Worm (Caenorhabditis elegans): Measurements from ENCODE around the gene Y49F6C.7.

The Y49F6C.7 gene

ce11 chrII:3347940-3348610 is 19.9 kb downstream of the Y49F6C.7 start, which contains the start of the genes F14D2.14 and bath-29 (continued):
- TF ChIP-seq F10E7.11 (tag; optimal IDR thresholded peaks at IDR 0.05) (no peak), egl-44 (GFP tag; IDR thresholded peaks at IDR 0.05) (no peak), snpc-4 (GFP tag; optimal IDR thresholded peaks at IDR 0.05) (no peak), snpc-4 (tag; optimal IDR thresholded peaks at IDR 0.05) (no peak), egrh-3 (GFP tag; IDR thresholded peaks at IDR 0.05) (no peak), lin-35 (GFP tag; optimal IDR thresholded peaks at IDR 0.05) (no peak), aptf-3 (GFP tag; IDR thresholded peaks at IDR 0.05) (no peak), snpc-1.3 (tag; optimal IDR thresholded peaks at IDR 0.05; ENCODE audit: insufficient read depth) (no peak), sdz-38 (tag; optimal IDR thresholded peaks at IDR 0.05) (no peak), F33H1.4 (GFP tag; IDR thresholded peaks at IDR 0.05) (no peak), tbp1 (GFP tag; optimal IDR thresholded peaks at IDR 0.05) (no peak), tlf-1 (GFP tag; optimal IDR thresholded peaks at IDR 0.05) (no peak), D2030.7 (GFP tag; IDR thresholded peaks at IDR 0.05) (peak; percentile 51), ztf-28 (GFP tag; IDR thresholded peaks at IDR 0.05) (no peak), hsf-1 (GFP tag; IDR thresholded peaks at IDR 0.05) (peak; percentile 90), F55B11.4 (tag; optimal IDR thresholded peaks at IDR 0.05; ENCODE audit: borderline replicate concordance, insufficient read depth) (no peak), nhr-80 (tag; optimal IDR thresholded peaks at IDR 0.05) (no peak), rpc-1 (optimal IDR thresholded peaks at IDR 0.05) (no peak), rpc-1 (tag; optimal IDR thresholded peaks at IDR 0.05) (no peak), lin-54 (GFP tag; optimal IDR thresholded peaks at IDR 0.05) (no peak), cebp-1 (GFP tag; IDR thresholded peaks at IDR 0.05) (no peak), cebp-1 (tag; optimal IDR thresholded peaks at IDR 0.05) (no peak), xnd-1 (tag; optimal IDR thresholded peaks at IDR 0.05) (peak; percentile 15), sptf-2 (GFP tag; optimal IDR thresholded peaks at IDR 0.05) (no peak), zfh-2 (GFP tag; conservative IDR thresholded peaks at IDR 0.05) (no peak), mcd-1 (GFP tag; IDR thresholded peaks at IDR 0.05) (0 out of 2 replicates have a peak, but pooled peaks have one; percentile 15), somi-1 (GFP tag; optimal IDR thresholded peaks at IDR 0.05) (no peak), ceh-27 (GFP tag; optimal IDR thresholded peaks at IDR 0.05) (no peak)

ce11 chrII:3346328-3346780 is 21.6 kb downstream of the Y49F6C.7 start, which contains the start of gene bath-30:
bath-30 (minus strand) TSS chrII:3346378.
- peak; percentile 52 for TF ChIP-seq madf-6 (GFP tag; IDR thresholded peaks at IDR 0.05)
- TF ChIP-seq repo-1 (tag; optimal IDR thresholded peaks at IDR 0.05) = no peak
- peak; percentile 81 for TF ChIP-seq lsl-1 (GFP tag; optimal IDR thresholded peaks at IDR 0.05)
- TF ChIP-seq D2030.7 (GFP tag; IDR thresholded peaks at IDR 0.05) = peak; percentile 40
- no peak for TF ChIP-seq hmg-1.2 (GFP tag; IDR thresholded peaks at IDR 0.05)
- TF ChIP-seq ceh-91 (GFP tag; IDR thresholded peaks at IDR 0.05) = 0 out of 2 replicates have a peak, but pooled peaks have one; percentile 24
- TF ChIP-seq F49E8.2 (tag; optimal IDR thresholded peaks at IDR 0.05; ENCODE audit: insufficient read depth) = peak; percentile 13
- TF ChIP-seq snpc-1.1 (tag; optimal IDR thresholded peaks at IDR 0.05; ENCODE audit: insufficient read depth) = peak; percentile 13

- no peak for TF ChIP-seq Y56A3A.18 (GFP tag; IDR thresholded peaks at IDR 0.05)
- TF ChIP-seq bed-2 (GFP tag; IDR thresholded peaks at IDR 0.05) = no peak
- TF ChIP-seq die-1 (tag; optimal IDR thresholded peaks at IDR 0.05) = no peak
- peak; percentile 54; the same call in 1 of the 2 replicates for TF ChIP-seq madf-6 (GFP tag; IDR thresholded peaks at IDR 0.05)
- TF ChIP-seq lsl-1 (GFP tag; optimal IDR thresholded peaks at IDR 0.05) = peak; percentile 72
- TF ChIP-seq B0261.1 (tag; optimal IDR thresholded peaks at IDR 0.05) = no peak
- TF ChIP-seq nhr-120 (GFP tag; IDR thresholded peaks at IDR 0.05) = no peak
- no peak for TF ChIP-seq nhr-27 (tag; optimal IDR thresholded peaks at IDR 0.05)
- TF ChIP-seq D2030.7 (GFP tag; IDR thresholded peaks at IDR 0.05) = peak; percentile 36; the same call in 1 of the 2 replicates
- no peak for TF ChIP-seq him-1 (tag; optimal IDR thresholded peaks at IDR 0.05)
- no peak for TF ChIP-seq mxl-1 (tag; optimal IDR thresholded peaks at IDR 0.05)
Measured at ce11 chrII:3344917-3345316, 23.1 kb downstream of the Y49F6C.7 start, which contains the start of gene bath-28. bath-28 (minus strand) TSS chrII:3344967.

Measured in whole organism, young adult.